Worm (Caenorhabditis elegans): ENCODE results near the gene K08E4.8.

Gene K08E4.8

DNA sequence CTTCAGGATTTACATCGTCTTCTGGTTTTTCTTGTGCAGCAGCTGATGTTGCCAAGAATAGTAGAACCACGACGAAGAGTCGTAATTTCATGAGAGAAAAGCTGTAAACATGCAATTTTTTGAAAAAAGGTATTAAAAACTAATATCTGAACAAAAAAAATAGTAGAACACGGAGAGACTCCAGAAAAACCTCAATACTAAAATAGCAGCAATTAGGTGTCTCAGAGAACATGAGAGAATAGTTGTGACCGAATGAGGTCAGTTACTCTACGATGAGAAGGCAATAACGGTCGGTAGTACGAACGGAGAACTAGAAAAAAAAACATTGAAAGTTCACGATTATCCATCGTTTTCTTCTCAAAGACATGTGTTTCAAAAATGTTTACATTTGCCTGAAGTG is 32.1 kb downstream of the K08E4.8 start, which contains the start of gene tgn-38:
tgn-38 (minus strand) TSS at position 101 of the 400 bp plus-strand sequence.
- TF ChIP-seq snpc-4 (tag; optimal IDR thresholded peaks at IDR 0.05) (no peak), duxl-1 (tag; optimal IDR thresholded peaks at IDR 0.05; ENCODE audit: poor library complexity) (no peak), egl-27 (tag; optimal IDR thresholded peaks at IDR 0.05) (no peak), php-3 (GFP tag; IDR thresholded peaks at IDR 0.05) (no peak), pqm-1 (tag; optimal IDR thresholded peaks at IDR 0.05) (no peak), ceh-20 (GFP tag; IDR thresholded peaks at IDR 0.05) (no peak), gei-8 (GFP tag; optimal IDR thresholded peaks at IDR 0.05) (no peak), aha-1 (tag) (no peak), ctbp-1 (GFP tag; IDR thresholded peaks at IDR 0.05) (no peak), R02D3.7 (tag; optimal IDR thresholded peaks at IDR 0.05) (no peak), lin-38 (GFP tag; IDR thresholded peaks at IDR 0.05) (no peak), dmd-6 (GFP tag; IDR thresholded peaks at IDR 0.05) (no peak)

ce11 chrIV:12021360-12021759 is 39.8 kb downstream of the K08E4.8 start:
- TF ChIP-seq ztf-7 (tag; optimal IDR thresholded peaks at IDR 0.05): no peak
- TF ChIP-seq mdl-1 (tag; optimal IDR thresholded peaks at IDR 0.05): peak in 1 of 2 experiments; percentile 46
- no peak for TF ChIP-seq duxl-1 (tag; optimal IDR thresholded peaks at IDR 0.05; ENCODE audit: poor library complexity)
- peak; percentile 5 for TF ChIP-seq nhr-48 (tag; optimal IDR thresholded peaks at IDR 0.05)
- no peak for TF ChIP-seq dmd-6 (GFP tag; IDR thresholded peaks at IDR 0.05)
- TF ChIP-seq nhr-28 (tag; optimal IDR thresholded peaks at IDR 0.05): peak; percentile 57
- peak; percentile 47 for TF ChIP-seq nhr-25 (tag; optimal IDR thresholded peaks at IDR 0.05; ENCODE audit: borderline replicate concordance, insufficient read depth)

DNA sequence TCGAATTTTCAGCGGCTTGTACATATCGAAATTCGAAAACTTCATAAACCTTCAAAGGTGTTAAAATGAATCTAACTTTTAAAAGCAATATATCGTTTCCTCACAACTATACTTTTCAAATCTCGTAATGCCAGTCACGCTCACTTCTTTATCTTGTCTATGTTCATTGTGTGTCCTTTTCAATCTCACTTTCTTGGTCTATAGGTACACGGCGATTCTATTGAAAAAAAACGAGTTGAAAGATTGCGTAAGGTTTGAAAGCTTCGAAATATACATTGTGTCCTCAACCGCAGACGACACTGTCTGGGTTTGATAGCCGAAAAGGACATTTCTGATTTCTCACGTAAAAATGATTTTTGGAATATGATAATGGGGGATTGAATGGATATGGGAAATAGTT is 42.2 kb downstream of the K08E4.8 start:
- TF ChIP-seq unc-62 (GFP tag; optimal IDR thresholded peaks at IDR 0.05 in 1 of 2): peak in 1 of 2 experiments; percentile 84
- no peak for TF ChIP-seq unc-62 (tag; optimal IDR thresholded peaks at IDR 0.05)
- no peak for TF ChIP-seq fkh-10 (GFP tag; optimal IDR thresholded peaks at IDR 0.05)

ce11 chrIV:12015586-12015985 is 45.5 kb downstream of the K08E4.8 start, which contains the start of gene lips-6:
Gene lips-6, minus strand, starts transcription at chrIV:12015686.
- TF ChIP-seq nhr-41 (GFP tag; IDR thresholded peaks at IDR 0.05) (no peak), ceh-32 (tag; optimal IDR thresholded peaks at IDR 0.05; ENCODE audit: poor library complexity) (no peak), ztf-7 (tag; optimal IDR thresholded peaks at IDR 0.05) (no peak), duxl-1 (tag; optimal IDR thresholded peaks at IDR 0.05; ENCODE audit: poor library complexity) (no peak), ceh-28 (tag; optimal IDR thresholded peaks at IDR 0.05) (no peak), madf-5 (GFP tag; IDR thresholded peaks at IDR 0.05) (no peak), spr-1 (tag; optimal IDR thresholded peaks at IDR 0.05) (no peak), R02D3.7 (tag; optimal IDR thresholded peaks at IDR 0.05) (no peak), lin-15B (tag; optimal IDR thresholded peaks at IDR 0.05) (no peak)

DNA sequence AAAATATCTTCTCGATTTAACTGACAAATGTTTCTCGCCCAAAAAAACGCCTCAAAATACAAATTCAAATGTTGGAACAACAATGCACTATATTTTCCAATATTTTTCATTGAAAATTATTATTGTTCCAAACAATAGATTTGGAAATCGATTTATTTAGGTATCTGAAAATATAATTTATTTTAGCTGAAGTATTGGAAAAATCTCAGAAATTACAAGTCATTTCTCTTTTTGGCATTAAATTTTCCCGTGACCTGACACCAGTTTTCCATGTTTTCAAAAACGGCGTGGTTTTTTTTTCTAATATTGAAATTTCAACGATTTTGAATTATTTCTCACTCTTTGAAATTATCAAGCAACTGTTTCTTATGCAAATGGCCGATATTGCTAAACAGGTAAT is 48.0 kb downstream of the K08E4.8 start, which contains the start of gene spe-17:
spe-17 (plus strand) TSS at position 301 of the 400 bp plus-strand sequence.
- TF ChIP-seq T26A8.4 (GFP tag; IDR thresholded peaks at IDR 0.05) (no peak), madf-5 (GFP tag; IDR thresholded peaks at IDR 0.05) (no peak), zfp-3 (GFP tag; conservative IDR thresholded peaks at IDR 0.05) (no peak), D1046.2 (GFP tag; IDR thresholded peaks at IDR 0.05) (no peak), ceh-20 (GFP tag; IDR thresholded peaks at IDR 0.05) (no peak), nhr-77 (tag; optimal IDR thresholded peaks at IDR 0.05) (no peak), F10B5.3 (tag; optimal IDR thresholded peaks at IDR 0.05) (no peak), nhr-48 (tag; optimal IDR thresholded peaks at IDR 0.05) (no peak), ces-1 (GFP tag; optimal IDR thresholded peaks at IDR 0.05) (no peak), nhr-10 (tag; optimal IDR thresholded peaks at IDR 0.05) (no peak), Y75B8A.6 (GFP tag; IDR thresholded peaks at IDR 0.05) (no peak), lin-38 (GFP tag; IDR thresholded peaks at IDR 0.05) (no peak), nhr-41 (GFP tag; IDR thresholded peaks at IDR 0.05) (no peak)
